Fruit fly (Drosophila melanogaster): ENCODE data around the gene kon.

- TF ChIP-seq CG7271 (tag; optimal IDR thresholded peaks at IDR 0.05) = no peak
- TF ChIP-seq ash1 (GFP tag; optimal IDR thresholded peaks at IDR 0.05) = no peak
- no peak for TF ChIP-seq Trl (optimal IDR thresholded peaks at IDR 0.05)
- TF ChIP-seq Trl (GFP tag; optimal IDR thresholded peaks at IDR 0.05) = no peak
- no peak for TF ChIP-seq CG2116 (GFP tag; optimal IDR thresholded peaks at IDR 0.05)
- TF ChIP-seq sr (GFP tag; IDR thresholded peaks at IDR 0.05) = no peak
- no peak for TF ChIP-seq Usf (GFP tag; optimal IDR thresholded peaks at IDR 0.05)
- TF ChIP-seq Lpt (GFP tag; optimal IDR thresholded peaks at IDR 0.05) = no peak
- TF ChIP-seq CG10321 (GFP tag; IDR thresholded peaks at IDR 0.05) = no peak
- no peak for TF ChIP-seq CG10147 (GFP tag; optimal IDR thresholded peaks at IDR 0.05)
- no peak for TF ChIP-seq CG4282 (GFP tag; optimal IDR thresholded peaks at IDR 0.05)
- TF ChIP-seq Spps (tag; optimal IDR thresholded peaks at IDR 0.05) = no peak
These were observed 22.7 kb downstream of the kon start for dm6 chr2L:18481064-18481463.
